Fruit fly (Drosophila melanogaster) whole organism, embryonic: ENCODE data around the gene CG9166.

ENCODE experiments used
- Awh ChIP-seq: fragments of 200-800 bp; sonication (Bioruptor generic); IDR thresholded peaks from 2 replicates; pipeline ENCODE4, ENCODE4 v1.3.6; 2022; ENCODE audit warnings: missing biosample characterization, missing genetic modification characterization
- Blimp-1 ChIP-seq: fragments of 200-800 bp; sonication (Bioruptor generic); optimal IDR thresholded peaks from 3 replicates; lab custom pipeline; 2018; ENCODE audit warnings: missing biosample characterization, missing genetic modification characterization, mild to moderate bottlenecking, moderate library complexity, missing genetic modification reagents
- CG1024 ChIP-seq: fragments of 200-800 bp; sonication (Bioruptor generic); IDR thresholded peaks from 2 replicates; pipeline ENCODE4 v1.3.6; 2022; ENCODE audit warnings: missing biosample characterization, missing genetic modification characterization
- CG11456 ChIP-seq: fragments of 200-800 bp; sonication (Bioruptor generic); IDR thresholded peaks from 3 replicates; pipeline ENCODE4 v1.3.6; 2022; ENCODE audit warnings: missing biosample characterization, missing genetic modification characterization
- CG11560 ChIP-seq: fragments of 200-800 bp; sonication (Bioruptor generic); IDR thresholded peaks from 3 replicates; pipeline ENCODE4 v1.3.6; 2022; ENCODE audit warnings: missing biosample characterization, missing genetic modification characterization
- CG11695 ChIP-seq: fragments of 200-800 bp; sonication (Bioruptor generic); IDR thresholded peaks from 3 replicates; pipeline ENCODE4 v1.3.6; 2022; ENCODE audit warnings: missing biosample characterization, missing genetic modification characterization
- CG12219 ChIP-seq: fragments of 200-800 bp; sonication (Bioruptor generic); optimal IDR thresholded peaks from 3 replicates; lab custom pipeline; 2018; ENCODE audit warnings: missing biosample characterization, mild to moderate bottlenecking, missing genetic modification characterization
- CG12299 ChIP-seq: fragments of 200-800 bp; sonication (Bioruptor generic); optimal IDR thresholded peaks from 2 replicates; lab custom pipeline; 2018; ENCODE audit warnings: missing biosample characterization, mild to moderate bottlenecking, missing genetic modification characterization
- CG15269 ChIP-seq: fragments of 200-800 bp; sonication (Bioruptor generic); optimal IDR thresholded peaks from 2 replicates; lab custom pipeline; 2018; ENCODE audit warnings: missing biosample characterization, mild to moderate bottlenecking, missing genetic modification characterization, moderate library complexity
- CG1792 ChIP-seq: fragments of 200-800 bp; sonication (Bioruptor generic); optimal IDR thresholded peaks from 2 replicates; lab custom pipeline; 2016; ENCODE audit warnings: missing biosample characterization, missing genetic modification characterization
- CG2129 ChIP-seq: fragments of 200-800 bp; sonication (Bioruptor generic); IDR thresholded peaks from 2 replicates; pipeline ENCODE4 v1.3.6; 2022; ENCODE audit warnings: missing biosample characterization, missing genetic modification characterization; ENCODE audit not compliant: partially characterized antibody
- CG31224 ChIP-seq: fragments of 200-800 bp; sonication (Bioruptor generic); IDR thresholded peaks from 2 replicates; pipeline ENCODE4 v1.3.6; 2022; ENCODE audit warnings: missing biosample characterization, missing genetic modification characterization
- CG32767 ChIP-seq: fragments of 200-800 bp; sonication (Bioruptor generic); IDR thresholded peaks from 2 replicates; pipeline ENCODE4 v1.3.6; 2022; ENCODE audit warnings: missing biosample characterization, missing genetic modification characterization
- CG4424 ChIP-seq: fragments of 200-800 bp; sonication (Bioruptor generic); optimal IDR thresholded peaks from 3 replicates; lab custom pipeline; 2016; ENCODE audit warnings: missing biosample characterization, missing genetic modification characterization
- CG5953 ChIP-seq: fragments of 200-800 bp; sonication (Bioruptor generic); IDR thresholded peaks from 2 replicates; pipeline ENCODE4 v1.3.6; 2022; ENCODE audit warnings: missing biosample characterization, missing genetic modification characterization
- CG6272 ChIP-seq: fragments of 200-800 bp; sonication (Bioruptor generic); IDR thresholded peaks from 2 replicates; pipeline ENCODE4 v1.3.6; 2022; ENCODE audit warnings: missing biosample characterization, missing genetic modification characterization
- CG7556 ChIP-seq: fragments of 200-800 bp; sonication (Bioruptor generic); optimal IDR thresholded peaks from 2 replicates; lab custom pipeline; 2017; ENCODE audit warnings: missing biosample characterization, mild to moderate bottlenecking, missing genetic modification characterization
- CG7963 ChIP-seq: fragments of 200-800 bp; sonication (Bioruptor generic); IDR thresholded peaks from 3 replicates; pipeline ENCODE4 v1.3.6; 2022; ENCODE audit warnings: missing biosample characterization, missing genetic modification characterization; ENCODE audit not compliant: partially characterized antibody
- CG8089 ChIP-seq: fragments of 200-800 bp; sonication (Bioruptor generic); optimal IDR thresholded peaks from 3 replicates; lab custom pipeline; 2016; ENCODE audit warnings: missing biosample characterization, missing genetic modification characterization
- CG8281 ChIP-seq: fragments of 200-800 bp; sonication (Bioruptor generic); optimal IDR thresholded peaks from 2 replicates; lab custom pipeline; 2018; ENCODE audit warnings: missing biosample characterization, mild to moderate bottlenecking, missing genetic modification characterization, moderate library complexity
- CG9932 ChIP-seq: fragments of 200-800 bp; sonication (Bioruptor generic); IDR thresholded peaks from 2 replicates; pipeline ENCODE4 v1.3.6; 2022; ENCODE audit warnings: missing biosample characterization, missing genetic modification characterization
- D19A ChIP-seq: fragments of 200-800 bp; optimal IDR thresholded peaks from 3 replicates; lab custom pipeline; 2019; ENCODE audit warnings: missing biosample characterization, mild to moderate bottlenecking, missing genetic modification characterization, moderate library complexity
- Dek ChIP-seq: fragments of 200-800 bp; sonication (Bioruptor generic); optimal IDR thresholded peaks from 3 replicates; lab custom pipeline; 2019; ENCODE audit warnings: missing biosample characterization, mild to moderate bottlenecking, missing genetic modification characterization, moderate library complexity
- Dll ChIP-seq: fragments of 200-800 bp; sonication (Bioruptor generic); IDR thresholded peaks from 4 replicates; pipeline ENCODE4 v1.3.6; 2022; ENCODE audit warnings: missing biosample characterization, missing genetic modification characterization; ENCODE audit not compliant: partially characterized antibody
- Eip74EF ChIP-seq, 2 experiments: fragments of 200-800 bp in 1 of 2; fragments of >200 bp in 1 of 2; sonication (Bioruptor generic) in 1 of 2; optimal IDR thresholded peaks; 2 replicates each; lab custom pipeline; 2017 to 2019; ENCODE audit warnings: missing biosample characterization in 2 of 2, missing genetic modification characterization in 2 of 2, mild to moderate bottlenecking in 1 of 2, moderate library complexity in 1 of 2
- Hmx ChIP-seq: fragments of 200-800 bp; sonication (Bioruptor generic); optimal IDR thresholded peaks from 2 replicates; lab custom pipeline; 2016; ENCODE audit warnings: missing biosample characterization, missing genetic modification characterization
- Optix ChIP-seq: fragments of 200-800 bp; sonication (Bioruptor generic); IDR thresholded peaks from 3 replicates; pipeline ENCODE4 v1.3.6; 2022; ENCODE audit warnings: missing biosample characterization, missing genetic modification characterization
- Sox100B ChIP-seq: fragments of 200-800 bp; sonication (Bioruptor generic); optimal IDR thresholded peaks from 3 replicates; lab custom pipeline; 2018; ENCODE audit warnings: missing biosample characterization, mild to moderate bottlenecking, missing genetic modification characterization
- TFAM ChIP-seq: fragments of 200-800 bp; sonication (Bioruptor generic); optimal IDR thresholded peaks from 2 replicates; lab custom pipeline; 2017; ENCODE audit warnings: missing biosample characterization, missing genetic modification characterization, inconsistent platforms
- abd-A ChIP-seq: fragments of 200-800 bp; sonication (Bioruptor generic); optimal IDR thresholded peaks from 3 replicates; lab custom pipeline; 2019; ENCODE audit warnings: missing biosample characterization, mild to moderate bottlenecking, missing genetic modification characterization, moderate library complexity
- ato ChIP-seq: fragments of 200-800 bp; sonication (Bioruptor generic); IDR thresholded peaks from 2 replicates; pipeline ENCODE4 v1.3.6; 2022; ENCODE audit warnings: missing biosample characterization, missing genetic modification characterization; ENCODE audit not compliant: partially characterized antibody
- crp ChIP-seq, 2 experiments: fragments of 200-800 bp; sonication (Bioruptor generic); optimal IDR thresholded peaks; 2 replicates in 1 of 2; 3 replicates in 1 of 2; lab custom pipeline; 2017; ENCODE audit warnings: missing biosample characterization in 2 of 2, missing genetic modification characterization in 2 of 2, mild to moderate bottlenecking in 1 of 2, moderate library complexity in 1 of 2
- da ChIP-seq: fragments of 200-800 bp; sonication (Bioruptor generic); optimal IDR thresholded peaks from 2 replicates; lab custom pipeline; 2016; ENCODE audit warnings: missing biosample characterization, missing genetic modification characterization
- danr ChIP-seq: fragments of 200-800 bp; sonication (Bioruptor generic); IDR thresholded peaks from 2 replicates; pipeline ENCODE4 v1.3.6; 2022; ENCODE audit warnings: missing biosample characterization, missing genetic modification characterization
- dpn ChIP-seq, 2 experiments: fragments of 200-800 bp; sonication (Bioruptor generic); optimal IDR thresholded peaks; 3 replicates each; lab custom pipeline; 2016; ENCODE audit warnings: missing biosample characterization in 2 of 2, missing genetic modification characterization in 2 of 2
- ewg ChIP-seq: fragments of 200-800 bp; sonication (Bioruptor generic); optimal IDR thresholded peaks from 3 replicates; lab custom pipeline; 2017; ENCODE audit warnings: mild to moderate bottlenecking, missing biosample characterization, missing genetic modification reagents, missing genetic modification characterization
- eyg ChIP-seq: fragments of 200-800 bp; sonication (Bioruptor generic); optimal IDR thresholded peaks from 3 replicates; lab custom pipeline; 2016; ENCODE audit warnings: missing biosample characterization, missing genetic modification characterization
- jing ChIP-seq: fragments of 200-800 bp; sonication (Bioruptor generic); optimal IDR thresholded peaks from 2 replicates; lab custom pipeline; 2018; ENCODE audit warnings: missing biosample characterization, mild to moderate bottlenecking, missing genetic modification characterization
- kay ChIP-seq: fragments of 200-800 bp; sonication (Bioruptor generic); optimal IDR thresholded peaks from 2 replicates; lab custom pipeline; 2016; ENCODE audit warnings: missing biosample characterization, missing genetic modification characterization
- nau ChIP-seq: fragments of 200-800 bp; sonication (Bioruptor generic); optimal IDR thresholded peaks from 3 replicates; lab custom pipeline; 2017; ENCODE audit warnings: missing biosample characterization, mild to moderate bottlenecking, missing genetic modification characterization, missing genetic modification reagents
- oc ChIP-seq: fragments of 200-800 bp; sonication (Bioruptor generic); optimal IDR thresholded peaks from 2 replicates; lab custom pipeline; 2018; ENCODE audit warnings: missing biosample characterization, mild to moderate bottlenecking, missing genetic modification characterization, moderate library complexity
- p53 ChIP-seq: fragments of 200-800 bp; sonication (Bioruptor generic); optimal IDR thresholded peaks from 2 replicates; lab custom pipeline; 2016; ENCODE audit warnings: missing biosample characterization, missing genetic modification characterization
- peb ChIP-seq: fragments of 200-800 bp; sonication (Bioruptor generic); IDR thresholded peaks from 2 replicates; pipeline ENCODE4 v1.3.6; 2022; ENCODE audit warnings: missing biosample characterization, missing genetic modification characterization
- ro ChIP-seq: fragments of 200-800 bp; sonication (Bioruptor generic); IDR thresholded peaks from 2 replicates; pipeline ENCODE4 v1.3.6; 2022; ENCODE audit warnings: missing biosample characterization, missing genetic modification characterization
- sens-2 ChIP-seq: fragments of 200-800 bp; sonication (Bioruptor generic); IDR thresholded peaks from 2 replicates; pipeline ENCODE4 v1.3.6; 2022; ENCODE audit warnings: missing biosample characterization, missing genetic modification characterization
- seq ChIP-seq: fragments of 200-800 bp; sonication (Bioruptor generic); IDR thresholded peaks from 2 replicates; pipeline ENCODE4 v1.3.6; 2022; ENCODE audit warnings: missing biosample characterization, missing genetic modification characterization
- slbo ChIP-seq: fragments of 200-800 bp; sonication (Bioruptor generic); IDR thresholded peaks from 2 replicates; pipeline ENCODE4 v1.3.6; 2022; ENCODE audit warnings: missing biosample characterization, missing genetic modification characterization
- tx ChIP-seq: fragments of 200-800 bp; sonication (Bioruptor generic); optimal IDR thresholded peaks from 2 replicates; lab custom pipeline; 2016; ENCODE audit warnings: missing biosample characterization, missing genetic modification characterization
- zf30C ChIP-seq: fragments of 200-800 bp; sonication (Bioruptor generic); optimal IDR thresholded peaks from 3 replicates; lab custom pipeline; 2018; ENCODE audit warnings: missing biosample characterization, mild to moderate bottlenecking, missing genetic modification characterization

The CG9166 gene

DNA sequence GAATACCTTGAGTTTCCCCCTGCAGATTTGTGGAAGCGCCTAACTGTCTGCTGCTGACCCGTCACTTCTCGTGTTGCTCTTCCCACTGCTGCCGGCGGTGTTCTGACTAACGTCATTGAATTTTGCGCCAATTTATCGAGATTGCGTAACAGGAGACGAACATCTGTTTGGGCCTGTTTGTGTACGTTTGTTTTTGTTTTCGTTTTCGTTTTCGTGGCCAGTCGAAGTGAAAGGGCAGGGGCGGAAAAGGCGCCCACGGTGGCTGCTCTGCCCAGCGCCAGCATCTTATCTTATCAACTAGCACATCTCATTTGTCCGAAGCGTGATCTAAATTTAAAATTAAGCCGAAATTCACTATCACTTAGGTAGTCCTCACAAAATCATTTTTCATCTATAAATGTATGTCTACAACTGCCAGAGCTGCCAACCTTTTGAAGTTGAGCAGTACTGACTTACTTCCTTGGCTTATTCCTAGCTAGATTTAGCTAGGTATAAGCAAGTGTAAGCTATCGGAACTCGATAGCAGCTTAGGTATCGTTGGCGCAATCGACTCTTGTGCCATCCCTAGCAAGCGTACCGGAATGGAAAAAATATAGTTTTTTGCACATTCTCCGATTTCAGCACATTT, 43.8 kb upstream of the CG9166 start, which contains the start of the genes Ctr9 and Nt5a (continued):
- TF ChIP-seq CG32767 (GFP tag; lab: Robert Waterston, UW) (0 out of 2 replicates have a peak, but pooled peaks have one; percentile 36), CG12299 (tag; lab: Kevin White, UChicago) (no peak), CG11560 (tag; lab: Robert Waterston, UW) (no peak), CG8281 (tag; lab: Kevin White, UChicago) (no peak), abd-A (no peak), peb (GFP tag; lab: Robert Waterston, UW) (no peak), nau (GFP tag; lab: Kevin White, UChicago) (no peak), ewg (GFP tag; lab: Kevin White, UChicago) (no peak), seq (no peak; the same call in 1 of the 2 replicates), Optix (GFP tag; lab: Robert Waterston, UW) (no peak), oc (tag; lab: Kevin White, UChicago) (no peak), Dek (no peak), CG12219 (GFP tag; lab: Kevin White, UChicago) (no peak), CG8089 (peak; percentile 2), CG2129 (peak; percentile 54; the same call in 1 of the 2 replicates), CG6272 (GFP tag; lab: Robert Waterston, UW) (peak; percentile 62), tx (GFP tag; lab: Kevin White, UChicago) (peak; percentile 79), CG7556 (GFP tag; lab: Kevin White, UChicago) (peak; percentile 10), CG1792 (GFP tag; lab: Kevin White, UChicago) (peak; percentile 62), slbo (peak; percentile 80), CG5953 (GFP tag; lab: Robert Waterston, UW) (no peak), ato (peak; percentile 66), D19A (tag; lab: Kevin White, UChicago) (no peak), kay (GFP tag; lab: Kevin White, UChicago) (peak; percentile 36), CG4424 (GFP tag; lab: Kevin White, UChicago) (peak; percentile 5), crp (GFP tag; optimal IDR thresholded peaks at IDR 0.05; lab: Kevin White, UChicago) (peak in 1 of 2 experiments; percentile 79), Awh (GFP tag; lab: Robert Waterston, UW) (no peak), Dll (GFP tag; lab: Robert Waterston, UW) (peak; percentile 75; the same call in 3 of the 4 replicates), p53 (GFP tag; lab: Kevin White, UChicago) (peak; percentile 49), da (GFP tag; lab: Kevin White, UChicago) (peak; percentile 28), ro (GFP tag; lab: Robert Waterston, UW) (no peak), Blimp-1 (GFP tag; lab: Kevin White, UChicago) (peak; percentile 71), danr (GFP tag; lab: Robert Waterston, UW) (no peak)
- TF ChIP-seq, all 482 proteins: peak for 242

DNA sequence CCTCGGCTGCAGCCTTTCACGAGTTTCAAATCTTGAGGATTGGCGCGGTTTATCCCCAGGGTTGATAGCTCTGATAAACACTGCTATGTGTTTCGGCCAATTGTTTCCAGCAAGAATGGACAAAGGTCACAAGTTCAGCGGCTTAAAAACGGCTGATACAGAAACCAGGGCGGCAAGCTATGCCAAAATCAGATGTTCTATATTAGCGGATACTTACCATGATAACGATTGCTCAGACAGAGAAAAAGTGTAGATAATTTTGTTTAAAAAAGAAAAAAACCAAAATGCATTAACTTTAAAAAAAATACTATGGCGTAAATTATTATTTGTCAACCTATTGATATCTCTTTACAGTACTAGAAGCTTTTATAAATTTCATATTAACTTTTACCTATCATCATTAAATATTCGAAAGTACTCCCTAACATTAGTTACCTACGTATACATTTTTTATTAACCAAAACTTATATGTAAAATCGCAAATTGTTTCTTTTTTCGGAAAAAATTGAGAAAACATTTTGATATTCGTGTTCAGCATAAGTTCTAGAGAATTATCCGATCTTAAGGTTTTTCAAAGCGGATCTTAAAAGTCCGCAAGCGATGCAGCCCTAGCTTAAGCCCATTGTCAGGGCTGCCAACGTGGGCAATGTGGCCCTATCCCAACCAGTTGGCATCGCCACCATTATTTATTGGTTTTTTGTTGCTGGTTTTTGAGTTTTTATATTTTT, 37.7 kb upstream of the CG9166 start, which contains the start of the genes sturkopf and Herc4:
Gene sturkopf (minus strand): TSS at position 339 of the 728 bp plus-strand sequence.
Gene Herc4 (plus strand): TSS at position 658 of the 728 bp plus-strand sequence.
- TF ChIP-seq Hmx, result no peak
- peak; percentile 40; the same call in 1 of the 3 replicates for TF ChIP-seq CG11695 (GFP tag; lab: Robert Waterston, UW)
- TF ChIP-seq zf30C (GFP tag; lab: Kevin White, UChicago), result no peak
- TF ChIP-seq TFAM (GFP tag; lab: Kevin White, UChicago), result no peak
- peak; percentile 62 for TF ChIP-seq eyg
- peak; percentile 90 for TF ChIP-seq CG11456
- TF ChIP-seq Sox100B (GFP tag; lab: Kevin White, UChicago), result no peak
- peak; percentile 70 to 90 for TF ChIP-seq dpn (GFP tag; optimal IDR thresholded peaks at IDR 0.05; lab: Kevin White, UChicago)
- no peak for TF ChIP-seq Eip74EF (GFP tag; optimal IDR thresholded peaks at IDR 0.05; lab: Kevin White, UChicago)
- TF ChIP-seq jing (GFP tag; lab: Kevin White, UChicago), result no peak
- peak; percentile 78 for TF ChIP-seq CG9932 (GFP tag; lab: Robert Waterston, UW)
- 0 out of 2 replicates have a peak, but pooled peaks have one; percentile 5 for TF ChIP-seq sens-2 (GFP tag; lab: Robert Waterston, UW)
- no peak for TF ChIP-seq CG7963 (GFP tag; lab: Robert Waterston, UW)
- TF ChIP-seq CG1024, result 0 out of 2 replicates have a peak, but pooled peaks have one; percentile 7
- TF ChIP-seq CG31224 (GFP tag; lab: Robert Waterston, UW), result no peak
- peak; percentile 77 for TF ChIP-seq CG15269 (tag; lab: Kevin White, UChicago)
